Worm (Caenorhabditis elegans) whole organism, dauer: Measurements from ENCODE around the gene ivph-3.

ENCODE experiments used
- unc-62 ChIP-seq: sonication (generic microtip); optimal IDR thresholded peaks from 2 replicates; lab custom pipeline; 2017; ENCODE audit warnings: missing biosample characterization, missing genetic modification reagents, missing genetic modification characterization

ivph-3 gene

DNA sequence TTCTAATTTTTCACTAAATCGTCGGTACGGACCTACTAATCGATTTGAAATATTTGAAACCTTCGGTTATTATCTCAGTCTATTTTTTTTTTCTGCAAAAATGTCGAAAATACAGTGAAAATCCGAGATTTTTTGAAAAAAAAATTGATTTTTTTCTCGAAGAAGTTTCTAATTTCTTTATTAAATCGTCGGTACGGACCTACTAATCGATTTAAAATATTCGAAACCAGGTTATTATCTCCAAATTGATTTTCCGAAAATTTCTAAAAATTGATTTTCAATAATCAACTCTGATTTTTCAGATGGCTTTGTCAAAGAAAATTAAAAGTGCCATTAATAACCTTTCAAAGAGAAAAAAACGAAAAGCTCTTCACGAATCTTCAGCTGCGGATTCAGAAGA lies at the start of gene ivph-3:
TSS of gene ivph-3 (plus strand) at position 301 of the 400 bp plus-strand sequence.
- no peak for TF ChIP-seq unc-62 (GFP tag; lab: Kevin White, UChicago)

DNA sequence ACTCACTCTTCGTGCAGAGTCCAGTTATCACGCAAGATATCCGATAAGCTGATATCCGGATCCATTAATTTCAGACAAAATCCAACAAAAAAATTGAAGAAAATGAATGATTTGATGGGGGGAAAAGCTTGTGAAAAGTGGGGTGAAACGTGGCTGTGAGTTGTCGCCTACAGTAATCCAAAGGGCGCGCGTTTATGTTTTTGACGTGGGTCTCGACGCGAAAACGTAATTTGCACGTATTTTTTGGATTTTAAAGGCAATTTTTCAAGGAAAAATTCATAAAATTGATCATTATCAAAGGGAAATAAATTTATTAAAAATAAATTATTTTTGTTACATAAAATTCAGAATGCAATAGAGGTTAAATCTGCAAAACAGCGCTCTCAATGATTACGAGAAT lies 44.7 kb upstream of the ivph-3 start, which contains the start of gene Y54G2A.73:
TSS of gene Y54G2A.73 (minus strand) at position 65 of the 400 bp plus-strand sequence.
- no peak for TF ChIP-seq unc-62 (GFP tag; lab: Kevin White, UChicago)

DNA sequence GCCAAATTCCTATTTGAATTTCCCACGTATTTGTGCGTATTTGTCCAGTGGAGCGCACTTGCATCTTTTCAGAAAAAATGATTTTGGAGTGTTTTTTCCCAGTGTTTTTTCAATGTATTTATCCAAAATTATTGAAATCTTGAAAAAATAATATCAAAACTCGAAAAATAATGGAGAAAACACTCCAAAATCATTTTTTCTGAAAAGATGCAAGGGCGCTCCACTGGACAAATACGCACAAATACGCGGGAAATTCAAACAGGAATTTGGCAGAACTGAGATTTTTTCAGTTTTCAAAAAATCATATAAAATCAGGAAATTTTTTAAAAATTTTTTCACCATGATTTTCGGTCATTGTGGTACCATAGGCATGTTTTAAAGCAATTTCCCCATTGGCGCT lies 41.9 kb upstream of the ivph-3 start:
- no peak for TF ChIP-seq unc-62 (GFP tag; lab: Kevin White, UChicago)

DNA sequence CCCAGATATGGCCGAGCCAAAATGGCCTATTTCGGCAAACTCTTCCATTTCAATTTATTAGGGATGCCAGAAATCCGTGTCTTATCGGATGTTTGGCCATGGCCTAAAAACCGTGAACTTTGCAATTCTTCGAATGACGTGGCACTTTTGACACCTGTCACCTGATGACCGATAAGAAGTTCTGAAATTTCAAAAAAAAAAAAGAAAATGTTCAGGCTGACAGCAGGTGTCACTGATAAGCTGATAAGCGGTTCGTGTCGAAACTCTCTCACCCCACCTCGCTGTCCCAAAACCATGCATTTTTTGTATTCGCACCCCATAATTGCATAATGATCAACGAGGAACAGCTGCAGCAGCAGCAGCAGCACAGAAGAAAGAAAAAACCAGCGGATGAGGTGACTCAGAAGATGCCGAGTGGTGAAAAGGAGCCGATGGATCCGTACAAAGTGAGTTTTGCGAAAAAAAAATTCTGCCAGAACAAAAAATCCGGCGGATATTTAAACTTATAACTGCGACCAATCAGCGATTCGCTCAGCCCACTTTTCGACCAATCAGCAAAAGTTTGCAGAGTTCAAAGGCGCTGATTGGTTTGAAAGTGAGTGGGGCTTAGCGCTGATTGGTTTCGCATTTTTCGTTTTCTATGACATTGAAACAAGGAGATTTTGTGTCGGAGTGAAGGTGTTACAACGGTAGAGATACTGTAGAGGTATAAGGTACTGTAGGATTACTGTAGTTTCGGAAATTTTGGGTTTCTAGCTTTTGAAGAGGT lies 41.0 kb upstream of the ivph-3 start, which contains the start of the genes Y54G2A.28 and vrp-1:
TSS of gene Y54G2A.28 (minus strand) at position 48 of the 769 bp plus-strand sequence.
TSS of gene vrp-1 (plus strand) at position 214 of the 769 bp plus-strand sequence.
- no peak for TF ChIP-seq unc-62 (GFP tag; lab: Kevin White, UChicago)

DNA sequence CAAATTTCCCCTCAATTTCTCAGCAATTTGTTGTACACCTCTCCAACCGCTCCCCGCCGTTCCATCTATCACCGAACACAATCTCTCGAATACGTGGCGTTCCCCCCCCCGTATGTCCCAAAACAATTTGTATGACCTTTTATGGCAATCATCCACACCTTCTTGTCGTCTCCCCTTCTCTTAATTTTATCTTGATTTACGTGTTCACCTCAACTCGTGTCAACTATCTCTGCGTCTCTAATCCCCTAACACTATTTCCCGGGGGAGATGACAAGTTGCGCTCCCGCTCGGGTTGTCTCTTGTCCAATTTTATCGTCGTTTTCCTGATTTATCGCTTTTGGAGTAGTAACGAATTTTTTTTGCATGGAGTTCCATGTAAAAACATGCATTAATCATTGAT lies 38.9 kb upstream of the ivph-3 start:
- no peak for TF ChIP-seq unc-62 (GFP tag; lab: Kevin White, UChicago)

DNA sequence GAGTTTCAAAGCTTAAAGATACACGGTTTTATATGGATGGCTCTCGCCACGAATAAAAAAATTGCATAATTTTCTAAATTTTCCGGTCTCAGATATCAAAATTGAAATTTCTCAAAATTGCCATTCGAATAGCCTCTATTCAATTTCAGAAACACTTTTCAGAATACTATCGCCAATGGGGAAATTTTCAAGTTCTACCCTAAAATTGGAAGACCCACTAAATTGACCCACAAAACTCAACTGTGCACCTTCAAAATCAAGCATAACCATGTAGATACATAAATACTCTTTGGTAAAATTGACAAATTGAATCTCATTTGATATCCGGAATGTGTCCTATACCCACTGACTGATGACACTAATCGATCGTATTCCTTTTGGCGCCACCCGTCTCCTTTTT lies 37.3 kb upstream of the ivph-3 start:
- no peak for TF ChIP-seq unc-62 (GFP tag; lab: Kevin White, UChicago)

DNA sequence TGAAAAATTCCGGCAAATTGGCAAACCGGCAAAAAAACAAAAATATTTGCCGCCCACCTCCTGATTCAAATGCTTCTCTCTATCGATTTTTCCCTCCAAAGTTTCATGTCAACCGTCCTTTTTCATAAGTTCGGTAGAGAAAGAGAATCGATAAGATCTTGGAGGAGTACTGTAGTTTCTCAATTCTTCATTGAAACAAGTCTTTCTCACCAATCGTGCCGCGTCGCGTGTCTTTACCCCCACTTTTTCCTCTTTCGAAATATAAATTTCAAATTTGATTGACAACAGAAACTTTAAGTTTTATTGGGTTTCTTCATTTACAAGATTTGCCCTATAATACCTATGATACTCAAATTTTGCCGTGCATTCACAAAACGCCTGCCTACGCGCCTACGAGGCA lies 34.9 kb upstream of the ivph-3 start:
- no peak for TF ChIP-seq unc-62 (GFP tag; lab: Kevin White, UChicago)

DNA sequence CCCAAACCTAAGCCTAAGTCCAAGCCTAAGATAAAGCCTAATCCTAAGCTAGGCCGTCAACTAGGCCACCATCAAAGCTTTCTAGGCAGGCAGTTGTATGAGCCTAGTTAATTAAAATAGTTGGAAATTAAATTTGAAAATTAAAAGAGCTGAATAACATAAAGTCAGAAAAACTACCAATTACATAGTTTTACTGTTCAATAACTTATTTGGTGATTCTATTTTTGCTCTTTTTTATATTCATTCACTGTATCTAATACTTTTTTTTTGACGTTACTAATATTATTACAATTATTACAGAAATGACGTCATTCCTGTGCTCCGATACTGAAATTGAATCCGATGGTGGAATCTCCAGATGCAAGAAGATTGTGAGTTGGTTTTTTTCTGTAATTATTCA lies 34.1 kb upstream of the ivph-3 start, which contains the start of gene lin-22:
TSS of gene lin-22 (plus strand) at position 301 of the 400 bp plus-strand sequence.
- TF ChIP-seq unc-62 (GFP tag; lab: Kevin White, UChicago): no peak

DNA sequence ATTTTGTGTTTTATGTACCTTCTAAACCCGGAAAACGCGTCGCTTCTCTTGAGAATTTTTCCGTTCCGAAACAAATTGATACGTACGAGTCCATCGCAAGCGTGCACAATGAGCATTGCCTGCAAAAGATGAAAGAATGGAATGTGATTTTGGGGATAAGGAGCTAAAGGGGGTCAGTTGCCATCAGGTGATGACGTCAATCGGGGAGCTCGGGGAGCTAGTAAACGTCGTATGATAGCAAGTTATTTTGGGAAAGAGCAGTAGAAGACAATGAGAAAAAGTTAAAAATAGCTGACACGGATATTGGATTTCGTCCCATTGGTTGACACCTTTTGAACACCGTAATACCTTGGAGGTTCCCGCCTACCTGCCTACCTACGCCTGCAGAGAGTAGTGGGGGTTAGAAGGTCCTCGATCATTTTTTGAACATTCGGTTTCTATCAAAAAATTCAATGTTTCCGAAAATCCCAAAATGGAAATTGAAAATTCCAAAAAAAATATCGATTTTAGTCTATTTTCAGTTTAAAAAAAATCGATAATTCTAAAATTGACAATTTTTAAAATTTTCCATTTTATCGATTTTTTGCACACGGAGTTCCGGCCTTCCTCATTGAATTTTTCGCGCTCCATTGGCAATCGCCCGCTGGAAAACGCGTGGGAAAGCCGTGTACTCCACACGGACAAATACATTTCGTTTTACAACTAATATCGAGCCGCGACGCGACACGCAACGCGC lies 27.5 kb upstream of the ivph-3 start:
- TF ChIP-seq unc-62 (GFP tag; lab: Kevin White, UChicago): no peak

DNA sequence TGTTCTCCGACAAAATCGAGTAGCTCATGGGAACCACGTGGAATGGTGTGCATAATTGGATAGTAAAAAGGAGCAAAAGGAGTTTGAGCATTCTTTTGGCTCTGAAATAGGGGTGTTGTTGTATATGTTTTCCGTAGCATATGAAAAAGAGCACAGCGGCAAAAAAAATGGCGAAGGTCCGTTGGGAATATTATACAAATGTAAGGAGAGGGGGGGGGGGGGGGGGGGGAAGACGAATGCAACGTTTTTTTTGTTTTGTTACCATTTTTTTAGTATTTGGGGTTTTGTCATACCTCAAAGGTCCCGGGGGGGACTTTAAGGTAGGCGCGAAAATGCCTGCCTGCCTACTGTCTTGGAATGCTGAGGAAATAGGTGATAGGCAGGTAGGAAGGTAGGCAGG lies 24.7 kb upstream of the ivph-3 start, which contains the start of gene ndnf-1:
TSS of gene ndnf-1 (minus strand) at position 101 of the 400 bp plus-strand sequence.
- TF ChIP-seq unc-62 (GFP tag; lab: Kevin White, UChicago): no peak

DNA sequence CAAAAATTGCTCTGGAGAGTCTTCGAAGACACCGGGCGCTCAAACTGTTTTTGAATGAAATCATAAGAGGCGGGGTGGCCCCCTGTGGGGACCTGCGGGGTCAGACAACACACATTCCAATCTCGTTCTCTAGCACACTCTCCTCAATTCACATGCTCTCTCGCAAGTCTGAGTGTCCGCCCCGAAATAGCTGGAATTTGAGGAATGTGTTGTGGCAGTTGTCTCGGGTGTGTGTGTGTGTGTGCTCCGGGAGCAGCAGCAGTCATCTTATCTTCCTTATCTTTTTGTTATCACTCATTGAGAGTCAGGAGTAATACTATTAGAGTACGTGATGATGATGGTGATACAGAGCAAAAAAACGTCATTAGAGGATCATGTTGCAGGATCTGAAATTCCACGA lies 23.6 kb upstream of the ivph-3 start:
- no peak for TF ChIP-seq unc-62 (GFP tag; lab: Kevin White, UChicago)

DNA sequence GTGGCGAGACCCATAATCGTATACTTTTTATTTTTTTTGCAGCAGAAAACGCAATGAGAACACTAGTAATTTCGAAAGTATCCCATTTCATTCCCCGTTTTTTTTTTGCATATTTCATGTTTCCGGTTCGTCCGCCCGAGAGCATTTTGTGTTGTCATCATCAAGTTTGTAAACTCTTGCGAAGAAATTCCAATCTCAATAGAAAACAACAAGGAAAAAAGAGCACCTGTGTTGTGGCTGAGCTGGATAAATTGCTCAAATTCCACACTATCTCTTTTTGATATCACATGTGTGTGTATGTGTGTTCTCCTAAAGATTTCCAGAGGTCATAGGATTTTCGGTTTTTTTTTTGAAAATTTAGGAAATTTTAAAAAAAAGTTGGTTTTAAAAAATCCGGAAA lies 21.5 kb upstream of the ivph-3 start:
- TF ChIP-seq unc-62 (GFP tag; lab: Kevin White, UChicago): no peak

DNA sequence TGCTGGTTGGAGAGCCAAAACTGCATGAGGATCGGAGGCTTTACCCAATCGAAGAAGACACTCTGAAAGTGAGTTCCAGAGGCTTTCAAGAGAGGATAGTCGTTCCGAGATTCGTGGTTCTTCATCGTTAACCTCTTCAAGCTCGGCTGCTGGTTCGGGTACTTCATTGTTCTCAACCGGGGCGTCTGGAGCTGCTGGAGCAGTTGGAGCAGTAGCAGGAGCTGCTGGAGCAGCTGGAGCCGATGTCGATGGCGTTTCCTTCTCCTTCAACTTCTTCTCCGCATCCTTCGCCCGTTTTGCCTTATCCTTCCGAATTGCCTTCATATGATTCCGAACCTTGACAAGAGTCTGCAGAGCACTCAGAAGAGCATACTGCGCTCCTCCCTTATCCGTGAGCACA lies 18.2 kb upstream of the ivph-3 start:
- no peak for TF ChIP-seq unc-62 (GFP tag; lab: Kevin White, UChicago)

DNA sequence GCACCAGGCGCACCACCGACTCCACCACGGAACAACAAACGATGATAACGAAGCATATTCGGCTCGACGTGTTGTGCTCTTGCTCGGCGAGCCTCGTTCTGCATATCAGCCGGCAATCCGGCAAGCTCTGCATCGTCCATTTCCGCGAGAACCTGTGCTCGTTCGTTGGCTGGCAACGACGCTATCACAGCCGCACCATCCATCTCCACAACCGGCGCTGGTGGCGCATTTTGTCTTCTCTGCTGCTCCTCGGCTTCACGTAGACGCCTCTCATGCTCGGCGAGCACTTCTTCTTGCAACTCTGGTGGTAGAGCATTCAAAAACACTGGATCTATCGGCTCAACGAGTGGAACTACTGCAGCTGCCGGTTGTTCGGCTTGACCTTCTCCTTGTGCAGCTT lies 15.6 kb upstream of the ivph-3 start:
- TF ChIP-seq unc-62 (GFP tag; lab: Kevin White, UChicago): no peak

DNA sequence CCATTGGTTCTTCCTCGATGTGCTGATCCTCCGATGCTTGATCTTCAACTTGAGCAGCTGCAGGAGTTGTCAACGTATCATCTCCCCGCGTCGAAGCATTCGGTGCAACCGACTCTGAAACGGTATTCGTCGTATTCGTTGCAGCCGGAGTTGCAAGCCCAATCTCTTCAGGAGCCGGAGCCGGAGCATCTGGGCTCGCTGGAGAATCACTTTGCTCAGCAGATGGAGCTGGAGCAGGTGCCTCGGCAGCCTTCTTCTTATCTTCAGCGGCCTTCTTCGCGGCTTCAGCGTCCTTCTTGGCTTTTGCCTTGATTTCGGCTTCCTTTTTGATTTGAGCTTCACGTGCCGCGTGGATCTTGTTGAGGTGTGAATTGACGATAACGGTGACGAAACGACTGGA lies 14.8 kb upstream of the ivph-3 start:
- TF ChIP-seq unc-62 (GFP tag; lab: Kevin White, UChicago): no peak

DNA sequence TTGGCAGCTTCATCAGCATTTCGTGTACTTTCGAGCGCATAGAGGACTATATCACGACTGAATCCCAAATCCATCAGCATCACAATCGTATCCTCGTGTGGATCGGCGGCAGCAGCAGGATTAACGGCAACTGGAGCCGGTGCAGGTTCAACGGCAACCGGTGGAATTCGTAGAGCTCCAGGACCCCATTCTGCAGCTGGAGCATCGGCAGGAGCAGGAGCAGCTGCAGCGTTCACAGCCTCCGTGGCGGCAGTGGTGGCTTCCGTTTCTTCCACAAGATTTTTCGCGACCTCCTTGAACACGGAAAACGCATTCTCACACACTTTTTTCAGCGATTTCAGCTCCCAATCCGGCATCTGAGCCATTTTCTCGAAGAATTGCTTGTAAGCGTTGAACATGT lies 9.4 kb upstream of the ivph-3 start:
- TF ChIP-seq unc-62 (GFP tag; lab: Kevin White, UChicago): no peak
